Fruit fly (Drosophila melanogaster) whole organism, embryonic: Measurements from ENCODE around the gene CG2889.

Experiments
- Atf-2 ChIP-seq: fragments of 200-800 bp; sonication (Bioruptor generic); optimal IDR thresholded peaks from 2 replicates; lab custom pipeline; 2016; ENCODE audit warnings: missing biosample characterization, missing genetic modification characterization
- Atf6 ChIP-seq: fragments of 200-800 bp; sonication (Bioruptor generic); IDR thresholded peaks from 2 replicates; pipeline ENCODE4 v1.3.6; 2022; ENCODE audit warnings: missing biosample characterization, missing genetic modification characterization
- Blimp-1 ChIP-seq: fragments of 200-800 bp; sonication (Bioruptor generic); optimal IDR thresholded peaks from 3 replicates; lab custom pipeline; 2018; ENCODE audit warnings: missing biosample characterization, missing genetic modification characterization, mild to moderate bottlenecking, moderate library complexity, missing genetic modification reagents
- CG10147 ChIP-seq: fragments of 200-800 bp; sonication (Bioruptor generic); optimal IDR thresholded peaks from 2 replicates; lab custom pipeline; 2019; ENCODE audit warnings: missing biosample characterization, mild to moderate bottlenecking, missing genetic modification characterization, moderate library complexity
- CG10321 ChIP-seq: fragments of 200-800 bp; sonication (Bioruptor generic); IDR thresholded peaks from 2 replicates; pipeline ENCODE4 v1.3.6; 2022; ENCODE audit warnings: missing biosample characterization, missing genetic modification characterization
- CG12236 ChIP-seq: fragments of 200-800 bp; sonication (Bioruptor generic); optimal IDR thresholded peaks from 2 replicates; lab custom pipeline; 2016; ENCODE audit warnings: missing biosample characterization, missing genetic modification characterization
- CG14667 ChIP-seq: fragments of 200-800 bp; sonication (Bioruptor generic); IDR thresholded peaks from 2 replicates; pipeline ENCODE4 v1.3.6; 2022; ENCODE audit warnings: missing biosample characterization, missing genetic modification characterization
- CG17361 ChIP-seq: fragments of 200-800 bp; sonication (Bioruptor generic); IDR thresholded peaks from 3 replicates; pipeline ENCODE4 v1.3.6; 2022; ENCODE audit warnings: missing biosample characterization, missing genetic modification characterization
- CG18262 ChIP-seq: fragments of 200-800 bp; optimal IDR thresholded peaks from 3 replicates; lab custom pipeline; 2019; ENCODE audit warnings: missing biosample characterization, mild to moderate bottlenecking, missing genetic modification characterization, moderate library complexity
- CG2199 ChIP-seq: fragments of 200-800 bp; sonication (Bioruptor generic); IDR thresholded peaks from 3 replicates; pipeline ENCODE4 v1.3.6; 2022; ENCODE audit warnings: missing biosample characterization, missing genetic modification characterization
- CG3163 ChIP-seq: fragments of 200-800 bp; sonication (Bioruptor generic); optimal IDR thresholded peaks from 3 replicates; lab custom pipeline; 2016; ENCODE audit warnings: missing biosample characterization, missing genetic modification characterization
- CG33557 ChIP-seq: fragments of 200-800 bp; sonication (Bioruptor generic); optimal IDR thresholded peaks from 2 replicates; lab custom pipeline; 2019; ENCODE audit warnings: missing biosample characterization, mild to moderate bottlenecking, missing genetic modification characterization, moderate library complexity
- CG3726 ChIP-seq: fragments of 200-800 bp; sonication (Bioruptor generic); IDR thresholded peaks from 3 replicates; pipeline ENCODE4, ENCODE4 v1.3.6; 2022; ENCODE audit warnings: missing biosample characterization, missing genetic modification characterization
- CG42726 ChIP-seq: fragments of 200-800 bp; sonication (Bioruptor generic); IDR thresholded peaks from 2 replicates; pipeline ENCODE4 v1.3.6; 2022; ENCODE audit warnings: missing biosample characterization, missing genetic modification characterization; ENCODE audit not compliant: partially characterized antibody
- CG6765 ChIP-seq: fragments of 200-800 bp; sonication (Bioruptor generic); optimal IDR thresholded peaks from 3 replicates; lab custom pipeline; 2017; ENCODE audit warnings: missing biosample characterization, mild to moderate bottlenecking, missing genetic modification characterization
- CG7839 ChIP-seq: fragments of 200-800 bp; sonication (Bioruptor generic); optimal IDR thresholded peaks from 3 replicates; lab custom pipeline; 2018; ENCODE audit warnings: missing biosample characterization, mild to moderate bottlenecking, missing genetic modification characterization, moderate library complexity
- CG8290 ChIP-seq, 3 experiments: fragments of 200-800 bp; sonication (Bioruptor generic); optimal IDR thresholded peaks; 2 replicates each; lab custom pipeline; 2016 to 2019; ENCODE audit warnings: missing biosample characterization in 3 of 3, missing genetic modification characterization in 3 of 3, mild to moderate bottlenecking in 2 of 3, moderate library complexity in 1 of 3
- CG9797 ChIP-seq: fragments of 200-800 bp; sonication (Bioruptor generic); optimal IDR thresholded peaks from 3 replicates; lab custom pipeline; 2018; ENCODE audit warnings: missing biosample characterization, mild to moderate bottlenecking, missing genetic modification characterization
- Dek ChIP-seq: fragments of 200-800 bp; sonication (Bioruptor generic); optimal IDR thresholded peaks from 3 replicates; lab custom pipeline; 2019; ENCODE audit warnings: missing biosample characterization, mild to moderate bottlenecking, missing genetic modification characterization, moderate library complexity
- Dp ChIP-seq: fragments of 200-800 bp; sonication (Bioruptor generic); optimal IDR thresholded peaks from 2 replicates; lab custom pipeline; 2018; ENCODE audit warnings: missing biosample characterization, mild to moderate bottlenecking, missing genetic modification characterization, moderate library complexity
- Eip74EF ChIP-seq, 2 experiments: fragments of 200-800 bp in 1 of 2; fragments of >200 bp in 1 of 2; sonication (Bioruptor generic) in 1 of 2; optimal IDR thresholded peaks; 2 replicates each; lab custom pipeline; 2017 to 2019; ENCODE audit warnings: missing biosample characterization in 2 of 2, missing genetic modification characterization in 2 of 2, mild to moderate bottlenecking in 1 of 2, moderate library complexity in 1 of 2
- Ets65A ChIP-seq: fragments of 200-800 bp; sonication (Bioruptor generic); peaks from one replicate; lab custom pipeline; 2016; ENCODE audit warnings: missing biosample characterization, missing genetic modification characterization
- HLHmδ ChIP-seq: fragments of 200-800 bp; sonication (Bioruptor generic); optimal IDR thresholded peaks from 2 replicates; lab custom pipeline; 2018; ENCODE audit warnings: missing biosample characterization, mild to moderate bottlenecking, missing genetic modification characterization, moderate library complexity
- Hmr ChIP-seq: fragments of 200-800 bp; sonication (Bioruptor generic); optimal IDR thresholded peaks from 3 replicates; lab custom pipeline; 2017; ENCODE audit warnings: mild to moderate bottlenecking, missing biosample characterization, missing genetic modification reagents, missing genetic modification characterization
- Meics ChIP-seq: fragments of 200-800 bp; sonication (Bioruptor generic); optimal IDR thresholded peaks from 2 replicates; lab custom pipeline; 2017; ENCODE audit warnings: missing biosample characterization, mild to moderate bottlenecking, missing genetic modification characterization
- NC2α ChIP-seq: fragments of 200-800 bp; sonication (Bioruptor generic); optimal IDR thresholded peaks from 2 replicates; lab custom pipeline; 2016; ENCODE audit warnings: missing biosample characterization, missing genetic modification characterization
- Sox102F ChIP-seq: fragments of 200-800 bp; sonication (Bioruptor generic); optimal IDR thresholded peaks from 2 replicates; lab custom pipeline; 2018; ENCODE audit warnings: missing biosample characterization, mild to moderate bottlenecking, missing genetic modification characterization, moderate library complexity
- TFAM ChIP-seq: fragments of 200-800 bp; sonication (Bioruptor generic); optimal IDR thresholded peaks from 2 replicates; lab custom pipeline; 2017; ENCODE audit warnings: missing biosample characterization, missing genetic modification characterization, inconsistent platforms
- ase ChIP-seq: fragments of 200-800 bp; sonication (Bioruptor generic); IDR thresholded peaks from 3 replicates; pipeline ENCODE4 v1.3.6; 2022; ENCODE audit warnings: missing biosample characterization, missing genetic modification characterization
- ato ChIP-seq: fragments of 200-800 bp; sonication (Bioruptor generic); IDR thresholded peaks from 2 replicates; pipeline ENCODE4 v1.3.6; 2022; ENCODE audit warnings: missing biosample characterization, missing genetic modification characterization; ENCODE audit not compliant: partially characterized antibody
- bbx ChIP-seq: fragments of 200-800 bp; sonication (Bioruptor generic); IDR thresholded peaks from 2 replicates; pipeline ENCODE4 v1.3.6; 2022; ENCODE audit warnings: missing biosample characterization, missing genetic modification characterization; ENCODE audit not compliant: partially characterized antibody
- bowl ChIP-seq: fragments of 200-800 bp; sonication (Bioruptor generic); IDR thresholded peaks from 2 replicates; pipeline ENCODE4 v1.3.6; 2022; ENCODE audit warnings: missing biosample characterization, missing genetic modification characterization
- cato ChIP-seq: fragments of 200-800 bp; sonication (Bioruptor generic); optimal IDR thresholded peaks from 2 replicates; lab custom pipeline; 2016; ENCODE audit warnings: missing biosample characterization, missing genetic modification characterization, borderline replicate concordance
- cg ChIP-seq: fragments of 200-800 bp; sonication (Bioruptor generic); optimal IDR thresholded peaks from 3 replicates; lab custom pipeline; 2019; ENCODE audit warnings: missing biosample characterization, mild to moderate bottlenecking, missing genetic modification characterization, moderate library complexity
- chn ChIP-seq: fragments of 200-800 bp; sonication (Bioruptor generic); optimal IDR thresholded peaks from 2 replicates; lab custom pipeline; 2016; ENCODE audit warnings: missing biosample characterization, missing genetic modification characterization
- corto ChIP-seq: fragments of 200-800 bp; sonication (Bioruptor generic); optimal IDR thresholded peaks from 2 replicates; lab custom pipeline; 2016; ENCODE audit warnings: missing biosample characterization, mild to moderate bottlenecking, missing genetic modification characterization, moderate library complexity
- da ChIP-seq: fragments of 200-800 bp; sonication (Bioruptor generic); optimal IDR thresholded peaks from 2 replicates; lab custom pipeline; 2016; ENCODE audit warnings: missing biosample characterization, missing genetic modification characterization
- dpn ChIP-seq, 2 experiments: fragments of 200-800 bp; sonication (Bioruptor generic); optimal IDR thresholded peaks; 3 replicates each; lab custom pipeline; 2016; ENCODE audit warnings: missing biosample characterization in 2 of 2, missing genetic modification characterization in 2 of 2
- ewg ChIP-seq: fragments of 200-800 bp; sonication (Bioruptor generic); optimal IDR thresholded peaks from 3 replicates; lab custom pipeline; 2017; ENCODE audit warnings: mild to moderate bottlenecking, missing biosample characterization, missing genetic modification reagents, missing genetic modification characterization
- ham ChIP-seq: fragments of 200-800 bp; sonication (Bioruptor generic); IDR thresholded peaks from 2 replicates; pipeline ENCODE4 v1.3.6; 2022; ENCODE audit warnings: missing biosample characterization, missing genetic modification characterization
- hkb ChIP-seq, 2 experiments: fragments of 200-800 bp in 1 of 2; fragments of >200 bp in 1 of 2; sonication (Bioruptor generic) in 1 of 2; IDR thresholded peaks in 1 of 2; optimal IDR thresholded peaks in 1 of 2; 2 replicates each; pipeline versions ENCODE4 v1.3.6 to Lab custom; 2017 to 2022; ENCODE audit warnings: missing biosample characterization in 1 of 2, missing genetic modification characterization in 1 of 2
- repo ChIP-seq: fragments of 200-800 bp; sonication (Bioruptor generic); optimal IDR thresholded peaks from 2 replicates; lab custom pipeline; 2016; ENCODE audit warnings: missing biosample characterization, missing genetic modification characterization
- sisA ChIP-seq: fragments of 200-800 bp; sonication (Bioruptor generic); IDR thresholded peaks from 2 replicates; pipeline ENCODE4 v1.3.6; 2022; ENCODE audit warnings: missing biosample characterization, missing genetic modification characterization
- tin ChIP-seq: fragments of 200-800 bp; sonication (Bioruptor generic); optimal IDR thresholded peaks from 3 replicates; lab custom pipeline; 2016; ENCODE audit warnings: missing biosample characterization, missing genetic modification characterization
- ttk ChIP-seq: fragments of 200-800 bp; sonication (Bioruptor generic); IDR thresholded peaks from 2 replicates; pipeline ENCODE4 v2.1.2; 2022; ENCODE audit warnings: missing biosample characterization, missing genetic modification characterization
- unc-4 ChIP-seq: fragments of 200-800 bp; sonication (Bioruptor generic); IDR thresholded peaks from 2 replicates; pipeline ENCODE4 v1.3.6; 2022; ENCODE audit warnings: missing biosample characterization, missing genetic modification characterization; ENCODE audit not compliant: partially characterized antibody
- z ChIP-seq: fragments of 200-800 bp; sonication (Bioruptor generic); IDR thresholded peaks from 3 replicates; pipeline ENCODE4 v1.3.6; 2022; ENCODE audit warnings: missing biosample characterization, missing genetic modification characterization

Gene CG2889

dm6 chrX:10514850-10515249 lies 41.1 kb downstream of the CG2889 start (continued):
- TF ChIP-seq Eip74EF (GFP tag; optimal IDR thresholded peaks at IDR 0.05; lab: Kevin White, UChicago) (no peak), Dp (no peak), CG10147 (GFP tag; lab: Kevin White, UChicago) (no peak), CG17361 (GFP tag; lab: Robert Waterston, UW) (no peak)

dm6 chrX:10515323-10515853 lies 41.6 kb downstream of the CG2889 start:
- peak; percentile 59 for TF ChIP-seq Blimp-1 (GFP tag; lab: Kevin White, UChicago)
- no peak for TF ChIP-seq CG10321 (GFP tag; lab: Robert Waterston, UW)
- TF ChIP-seq hkb (optimal IDR thresholded peaks at IDR 0.05; lab: Kevin White, UChicago): no peak
- TF ChIP-seq hkb (GFP tag; IDR thresholded peaks at IDR 0.05; lab: Robert Waterston, UW): peak; percentile 49; the same call in 1 of the 2 replicates
- no peak for TF ChIP-seq z
- TF ChIP-seq repo: no peak
- no peak for TF ChIP-seq cato (GFP tag; lab: Kevin White, UChicago)
- no peak for TF ChIP-seq ato (GFP tag; lab: Robert Waterston, UW)
- no peak for TF ChIP-seq NC2α (GFP tag; lab: Kevin White, UChicago)
- peak; percentile 25 for TF ChIP-seq Atf-2 (GFP tag; lab: Kevin White, UChicago)
- TF ChIP-seq Dek (tag; lab: Kevin White, UChicago): no peak
- peak; percentile 37 for TF ChIP-seq tin (GFP tag; lab: Kevin White, UChicago)
- no peak for TF ChIP-seq da (GFP tag; lab: Kevin White, UChicago)
- TF ChIP-seq ham (GFP tag; lab: Robert Waterston, UW): no peak
- no peak for TF ChIP-seq Hmr (GFP tag; lab: Kevin White, UChicago)
- TF ChIP-seq CG9797 (GFP tag; lab: Kevin White, UChicago): no peak
- TF ChIP-seq sisA (GFP tag; lab: Robert Waterston, UW): peak; percentile 48
- no peak; the same call in 2 of the 3 replicates for TF ChIP-seq CG2199
- TF ChIP-seq CG3726 (GFP tag; lab: Robert Waterston, UW): 0 out of 3 replicates have a peak, but pooled peaks have one; percentile 32
- peak; percentile 30 for TF ChIP-seq CG12236 (GFP tag; lab: Kevin White, UChicago)
- TF ChIP-seq CG33557 (GFP tag; lab: Kevin White, UChicago): peak; percentile 29
- no peak for TF ChIP-seq CG42726 (GFP tag; lab: Robert Waterston, UW)
- TF ChIP-seq corto (GFP tag; lab: Kevin White, UChicago): no peak
- TF ChIP-seq unc-4 (GFP tag; lab: Robert Waterston, UW): no peak
- no peak for TF ChIP-seq Dp
- TF ChIP-seq ase (GFP tag; lab: Robert Waterston, UW): 0 out of 3 replicates have a peak, but pooled peaks have one; percentile 13
- no peak for TF ChIP-seq Atf6
- TF ChIP-seq ttk (GFP tag; lab: Robert Waterston, UW): peak; percentile 46; the same call in 1 of the 2 replicates
- TF ChIP-seq CG7839 (tag; lab: Kevin White, UChicago): peak; percentile 75
- TF ChIP-seq cg: no peak
- TF ChIP-seq ewg (GFP tag; lab: Kevin White, UChicago): no peak
- TF ChIP-seq CG6765 (GFP tag; lab: Kevin White, UChicago): no peak
- TF ChIP-seq Meics (GFP tag; lab: Kevin White, UChicago): no peak
- peak; percentile 92 for TF ChIP-seq Ets65A (GFP tag; lab: Kevin White, UChicago)
- TF ChIP-seq CG14667 (GFP tag; lab: Robert Waterston, UW): peak; percentile 62
- peak; percentile 11 to 25 for TF ChIP-seq dpn (GFP tag; optimal IDR thresholded peaks at IDR 0.05; lab: Kevin White, UChicago)
- TF ChIP-seq bowl (GFP tag; lab: Robert Waterston, UW): no peak
- peak; percentile 84 for TF ChIP-seq CG18262 (tag; lab: Kevin White, UChicago)
- TF ChIP-seq HLHmδ (GFP tag; lab: Kevin White, UChicago): no peak
- TF ChIP-seq TFAM (GFP tag; lab: Kevin White, UChicago): no peak
- TF ChIP-seq CG3163 (GFP tag; lab: Kevin White, UChicago): no peak
- TF ChIP-seq CG8290 (GFP tag; optimal IDR thresholded peaks at IDR 0.05; lab: Kevin White, UChicago): peak; percentile 31
- TF ChIP-seq CG8290 (tag; optimal IDR thresholded peaks at IDR 0.05; lab: Kevin White, UChicago): peak in 1 of 2 experiments; percentile 7
- TF ChIP-seq chn (GFP tag; lab: Kevin White, UChicago): peak; percentile 51
- TF ChIP-seq Sox102F (GFP tag; lab: Kevin White, UChicago): peak; percentile 41
- TF ChIP-seq bbx: no peak
